Fruit fly (Drosophila melanogaster): ENCODE results near the gene Tsp26A.
A peak's percentile ranks its signal among the peaks of the same experiment; 100 is the strongest.

Gene Tsp26A

dm6 chr2L:6028712-6029111 is 28.7 kb downstream of the Tsp26A start (continued):
- TF ChIP-seq schlank (tag; optimal IDR thresholded peaks at IDR 0.05) (no peak), CG3163 (GFP tag; optimal IDR thresholded peaks at IDR 0.05) (no peak), Poxn (GFP tag; IDR thresholded peaks at IDR 0.05) (no peak), ac (GFP tag; optimal IDR thresholded peaks at IDR 0.05) (no peak), her (GFP tag; optimal IDR thresholded peaks at IDR 0.05) (no peak), CG10431 (GFP tag; optimal IDR thresholded peaks at IDR 0.05) (no peak), z (GFP tag; IDR thresholded peaks at IDR 0.05) (no peak), Max (GFP tag; optimal IDR thresholded peaks at IDR 0.05) (no peak), Ada2b (GFP tag; IDR thresholded peaks at IDR 0.05) (peak; percentile 34), chif (GFP tag; optimal IDR thresholded peaks at IDR 0.05) (peak in 1 of 2 experiments; percentile 4), CG13624 (GFP tag; optimal IDR thresholded peaks at IDR 0.05) (no peak), pb (GFP tag; optimal IDR thresholded peaks at IDR 0.05) (no peak)

DNA sequence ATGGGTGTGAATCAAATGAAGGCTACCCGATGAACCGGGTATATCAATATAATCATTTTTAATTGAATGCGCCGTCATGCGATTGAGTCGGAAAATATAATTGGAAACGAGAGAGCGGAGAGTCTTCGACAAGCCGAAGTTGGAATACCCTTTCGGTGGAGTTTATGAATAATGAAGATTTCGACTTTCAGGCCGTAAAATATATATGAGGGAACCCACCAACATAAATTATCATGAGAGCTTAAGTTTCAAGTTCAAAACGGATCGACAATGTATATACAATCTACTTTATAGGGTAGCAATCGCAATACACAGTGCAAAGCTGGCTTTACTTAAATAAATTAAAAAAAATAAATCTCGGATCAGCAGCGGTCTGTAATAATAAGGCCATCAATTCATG is 31.8 kb downstream of the Tsp26A start:
- TF ChIP-seq hb (GFP tag; IDR thresholded peaks at IDR 0.05; ENCODE audit: partially characterized antibody), result no peak
- no peak for TF ChIP-seq nerfin-1 (tag; optimal IDR thresholded peaks at IDR 0.05)
- peak; percentile 67 for TF ChIP-seq D19A (tag; optimal IDR thresholded peaks at IDR 0.05)
- TF ChIP-seq CG9797 (GFP tag; optimal IDR thresholded peaks at IDR 0.05), result no peak
- TF ChIP-seq seq (GFP tag; IDR thresholded peaks at IDR 0.05), result no peak
- TF ChIP-seq sens (GFP tag), result peak; percentile 42
- TF ChIP-seq Med (GFP tag), result peak; percentile 3
- no peak for TF ChIP-seq HmgD (GFP tag; optimal IDR thresholded peaks at IDR 0.05)
- no peak for TF ChIP-seq prd (optimal IDR thresholded peaks at IDR 0.05)
- 0 out of 3 replicates have a peak, but pooled peaks have one; percentile 15 for TF ChIP-seq prd (GFP tag; IDR thresholded peaks at IDR 0.05)
- TF ChIP-seq row (GFP tag; IDR thresholded peaks at IDR 0.05), result peak; percentile 34; the same call in 2 of the 3 replicates
- TF ChIP-seq CG3281 (GFP tag; optimal IDR thresholded peaks at IDR 0.05), result no peak
- peak; percentile 45; the same call in 1 of the 2 replicates for TF ChIP-seq Drgx (GFP tag; IDR thresholded peaks at IDR 0.05)

dm6 chr2L:6034344-6034743 is 34.3 kb downstream of the Tsp26A start, which contains the start of gene CG9109:
Gene CG9109, minus strand, starts transcription at chr2L:6034423.
- TF ChIP-seq Taf1 (GFP tag; IDR thresholded peaks at IDR 0.05) (no peak), Tbp (GFP tag; optimal IDR thresholded peaks at IDR 0.05) (no peak), ewg (GFP tag; optimal IDR thresholded peaks at IDR 0.05) (peak; percentile 55), cad (GFP tag; optimal IDR thresholded peaks at IDR 0.05) (no peak), scrt (GFP tag; optimal IDR thresholded peaks at IDR 0.05) (peak; percentile 77)

- TF ChIP-seq CG6654 (GFP tag; optimal IDR thresholded peaks at IDR 0.05), result no peak
- TF ChIP-seq CG15479 (GFP tag; optimal IDR thresholded peaks at IDR 0.05), result no peak
- TF ChIP-seq CG12236 (GFP tag; optimal IDR thresholded peaks at IDR 0.05), result no peak
- TF ChIP-seq CG17912 (GFP tag; optimal IDR thresholded peaks at IDR 0.05), result no peak
- no peak for TF ChIP-seq CG7839 (tag; optimal IDR thresholded peaks at IDR 0.05)
- no peak for TF ChIP-seq CG10147 (GFP tag; optimal IDR thresholded peaks at IDR 0.05)
- no peak for TF ChIP-seq CG31388 (GFP tag; optimal IDR thresholded peaks at IDR 0.05)
- TF ChIP-seq Side (GFP tag; optimal IDR thresholded peaks at IDR 0.05), result no peak
- no peak for TF ChIP-seq CG10274 (GFP tag; optimal IDR thresholded peaks at IDR 0.05)
- no peak for TF ChIP-seq pita (GFP tag; optimal IDR thresholded peaks at IDR 0.05)
- no peak for TF ChIP-seq CG15011 (GFP tag; optimal IDR thresholded peaks at IDR 0.05)
- no peak for TF ChIP-seq HLHmδ (GFP tag; optimal IDR thresholded peaks at IDR 0.05)
Measured at dm6 chr2L:6035155-6035554, 35.1 kb downstream of the Tsp26A start.
